Worm (Caenorhabditis elegans): ENCODE data around the gene zim-3.

zim-3 gene

DNA sequence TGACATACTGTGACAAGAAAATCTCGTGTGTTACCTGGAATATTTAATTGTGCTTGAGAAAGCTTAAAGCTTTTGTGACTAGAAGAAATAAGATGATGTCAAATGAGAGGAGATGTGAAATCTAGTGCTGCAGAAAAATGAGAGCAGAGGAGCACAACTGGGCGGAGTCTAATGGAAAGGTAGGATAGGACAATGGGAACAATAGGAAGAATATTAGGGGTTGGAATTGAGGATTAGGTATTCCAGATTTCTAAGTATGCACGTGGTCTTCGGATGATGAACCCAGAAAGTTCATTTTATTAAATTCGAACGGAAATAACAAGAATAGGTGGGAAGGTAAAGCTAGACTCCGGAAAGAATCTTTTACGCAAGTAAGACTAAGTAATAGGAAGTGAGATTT is 35.1 kb downstream of the zim-3 start, which contains the start of gene C43F9.7:
C43F9.7 (minus strand) TSS at position 101 of the 400 bp plus-strand sequence.
- TF ChIP-seq hlh-15 (tag; optimal IDR thresholded peaks at IDR 0.05) (no peak), elt-4 (tag; optimal IDR thresholded peaks at IDR 0.05) (no peak), ceh-18 (tag; optimal IDR thresholded peaks at IDR 0.05) (no peak), nhr-232 (tag; optimal IDR thresholded peaks at IDR 0.05) (no peak), fkh-6 (tag; optimal IDR thresholded peaks at IDR 0.05) (no peak), nfya-1 (tag; optimal IDR thresholded peaks at IDR 0.05) (no peak), ceh-45 (GFP tag; IDR thresholded peaks at IDR 0.05) (no peak), pha-4 (tag; optimal IDR thresholded peaks at IDR 0.05) (no peak), rnt-1 (tag; optimal IDR thresholded peaks at IDR 0.05) (no peak), madf-2 (tag; optimal IDR thresholded peaks at IDR 0.05) (no peak), syd-9 (tag; optimal IDR thresholded peaks at IDR 0.05) (no peak), hlh-8 (tag; optimal IDR thresholded peaks at IDR 0.05) (no peak), ztf-16 (tag; optimal IDR thresholded peaks at IDR 0.05) (no peak), hlh-6 (tag; optimal IDR thresholded peaks at IDR 0.05) (no peak), ceh-24 (tag; optimal IDR thresholded peaks at IDR 0.05) (no peak), unc-55 (GFP tag; optimal IDR thresholded peaks at IDR 0.05) (no peak), Y22D7AL.16 (tag; optimal IDR thresholded peaks at IDR 0.05) (no peak)

DNA sequence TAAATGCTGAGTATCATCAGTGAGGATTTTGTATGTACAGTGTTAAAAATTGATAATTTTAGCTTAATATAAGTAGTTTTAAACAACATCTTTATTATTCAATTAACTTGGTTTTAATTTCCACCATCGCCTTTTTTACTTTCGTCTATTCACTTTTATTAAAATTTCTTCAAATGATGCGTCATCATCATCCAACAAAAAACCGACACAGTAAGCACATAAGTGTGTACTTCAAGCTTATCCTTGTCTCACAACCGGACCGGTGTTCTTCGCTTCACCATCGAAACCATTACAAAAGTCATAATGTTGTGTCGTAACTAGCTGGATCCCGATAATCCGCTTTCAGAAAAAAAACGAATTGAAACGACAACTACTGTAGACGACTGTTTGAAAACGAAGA is 38.0 kb downstream of the zim-3 start, which contains the start of gene C43F9.11:
C43F9.11 (plus strand) TSS at position 301 of the 400 bp plus-strand sequence.
- TF ChIP-seq sox-4 (tag; optimal IDR thresholded peaks at IDR 0.05) (no peak), lin-11 (tag; optimal IDR thresholded peaks at IDR 0.05) (no peak), gmeb-2 (tag; optimal IDR thresholded peaks at IDR 0.05) (no peak), T23F11.4 (GFP tag; optimal IDR thresholded peaks at IDR 0.05) (no peak), sox-2 (GFP tag; IDR thresholded peaks at IDR 0.05) (no peak), sdc-2 (tag; optimal IDR thresholded peaks at IDR 0.05) (no peak), nhr-11 (tag; optimal IDR thresholded peaks at IDR 0.05) (no peak), ttx-3 (tag; optimal IDR thresholded peaks at IDR 0.05) (no peak), ceh-6 (GFP tag; optimal IDR thresholded peaks at IDR 0.05) (no peak), C38D4.7 (GFP tag; optimal IDR thresholded peaks at IDR 0.05) (no peak), fax-1 (tag; optimal IDR thresholded peaks at IDR 0.05) (no peak), unc-3 (GFP tag; conservative IDR thresholded peaks at IDR 0.05) (no peak), unc-3 (tag; optimal IDR thresholded peaks at IDR 0.05) (no peak), elt-4 (tag; optimal IDR thresholded peaks at IDR 0.05) (no peak), ceh-18 (tag; optimal IDR thresholded peaks at IDR 0.05) (no peak)

DNA sequence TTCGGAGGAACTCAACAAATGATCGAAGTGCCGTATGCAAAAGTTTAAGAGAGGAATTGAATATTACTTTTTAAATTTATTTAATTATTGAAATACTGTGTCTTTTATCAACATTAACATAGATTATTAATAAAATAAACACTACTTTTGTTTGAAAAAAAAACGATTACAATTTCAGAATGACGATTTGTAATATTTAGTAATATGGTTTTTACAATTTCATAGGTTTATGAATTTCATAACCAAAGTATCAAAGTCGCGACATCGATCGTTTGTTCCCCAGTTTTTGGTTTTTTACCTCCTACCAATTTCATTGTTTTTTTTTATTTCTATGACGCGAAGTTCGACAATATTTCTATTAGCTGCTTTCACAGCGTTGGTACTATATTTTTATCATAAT is 41.5 kb downstream of the zim-3 start, which contains the start of gene R09H10.1:
R09H10.1 (plus strand) TSS at position 301 of the 400 bp plus-strand sequence.
- TF ChIP-seq nhr-232 (tag; optimal IDR thresholded peaks at IDR 0.05) (no peak), rnt-1 (tag; optimal IDR thresholded peaks at IDR 0.05) (no peak), ceh-18 (tag; optimal IDR thresholded peaks at IDR 0.05) (no peak), K02D7.2 (tag; optimal IDR thresholded peaks at IDR 0.05) (no peak), syd-9 (tag; optimal IDR thresholded peaks at IDR 0.05) (no peak), elt-2 (tag; optimal IDR thresholded peaks at IDR 0.05) (no peak), ceh-24 (tag; optimal IDR thresholded peaks at IDR 0.05) (no peak), T23F11.4 (GFP tag; optimal IDR thresholded peaks at IDR 0.05) (no peak), eyg-1 (tag; optimal IDR thresholded peaks at IDR 0.05) (no peak), pqm-1 (tag; optimal IDR thresholded peaks at IDR 0.05) (no peak), hlh-30 (tag; optimal IDR thresholded peaks at IDR 0.05; ENCODE audit: insufficient read depth) (no peak), C08G9.2 (tag; optimal IDR thresholded peaks at IDR 0.05) (no peak), lim-6 (tag; optimal IDR thresholded peaks at IDR 0.05) (no peak), ceh-30 (tag; optimal IDR thresholded peaks at IDR 0.05) (no peak), che-1 (tag; optimal IDR thresholded peaks at IDR 0.05) (no peak)
